Fruit fly (Drosophila melanogaster) whole organism, embryonic: ENCODE results near the gene Eig71Ej.

Experiments
- Adf1 ChIP-seq: fragments of 200-800 bp; sonication (Bioruptor generic); IDR thresholded peaks from 2 replicates; pipeline ENCODE4 v1.3.6; 2022; ENCODE audit warnings: missing biosample characterization, missing genetic modification characterization
- B-H2 ChIP-seq: fragments of 200-800 bp; sonication (Bioruptor generic); optimal IDR thresholded peaks from 2 replicates; lab custom pipeline; 2018; ENCODE audit warnings: missing biosample characterization, mild to moderate bottlenecking, missing genetic modification characterization
- CG10321 ChIP-seq: fragments of 200-800 bp; sonication (Bioruptor generic); IDR thresholded peaks from 2 replicates; pipeline ENCODE4 v1.3.6; 2022; ENCODE audit warnings: missing biosample characterization, missing genetic modification characterization
- CG11085 ChIP-seq: fragments of 200-800 bp; sonication (Bioruptor generic); IDR thresholded peaks from 2 replicates; pipeline ENCODE4 v1.3.6; 2022; ENCODE audit warnings: missing biosample characterization, missing genetic modification characterization
- CG11504 ChIP-seq: fragments of 200-800 bp; sonication (Bioruptor generic); optimal IDR thresholded peaks from 3 replicates; lab custom pipeline; 2019; ENCODE audit warnings: missing biosample characterization, mild to moderate bottlenecking, missing genetic modification characterization, moderate library complexity
- CG13424 ChIP-seq: fragments of 200-800 bp; sonication (Bioruptor generic); optimal IDR thresholded peaks from 2 replicates; lab custom pipeline; 2019; ENCODE audit warnings: missing biosample characterization, mild to moderate bottlenecking, missing genetic modification characterization, moderate library complexity
- CG13894 ChIP-seq: fragments of 200-800 bp; sonication (Bioruptor generic); optimal IDR thresholded peaks from 3 replicates; lab custom pipeline; 2018; ENCODE audit warnings: missing biosample characterization, mild to moderate bottlenecking, missing genetic modification characterization, moderate library complexity
- CG15269 ChIP-seq: fragments of 200-800 bp; sonication (Bioruptor generic); optimal IDR thresholded peaks from 2 replicates; lab custom pipeline; 2018; ENCODE audit warnings: missing biosample characterization, mild to moderate bottlenecking, missing genetic modification characterization, moderate library complexity
- CG15514 ChIP-seq: fragments of 200-800 bp; sonication (Bioruptor generic); optimal IDR thresholded peaks from 3 replicates; lab custom pipeline; 2017; ENCODE audit warnings: missing biosample characterization, missing genetic modification characterization, mild to moderate bottlenecking, moderate library complexity, missing genetic modification reagents
- CG1647 ChIP-seq: fragments of 200-800 bp; sonication (Bioruptor generic); optimal IDR thresholded peaks from 3 replicates; lab custom pipeline; 2016; ENCODE audit warnings: missing biosample characterization, missing genetic modification characterization
- CG17361 ChIP-seq: fragments of 200-800 bp; sonication (Bioruptor generic); IDR thresholded peaks from 3 replicates; pipeline ENCODE4 v1.3.6; 2022; ENCODE audit warnings: missing biosample characterization, missing genetic modification characterization
- CG18011 ChIP-seq: fragments of 200-800 bp; sonication (Bioruptor generic); optimal IDR thresholded peaks from 2 replicates; lab custom pipeline; 2017; ENCODE audit warnings: missing biosample characterization, missing genetic modification characterization, mild to moderate bottlenecking, moderate library complexity, missing genotype
- CG18599 ChIP-seq: fragments of 200-800 bp; sonication (Bioruptor generic); optimal IDR thresholded peaks from 3 replicates; lab custom pipeline; 2017; ENCODE audit warnings: missing biosample characterization, missing genetic modification characterization, mild to moderate bottlenecking, moderate library complexity, missing genetic modification reagents
- CG2678 ChIP-seq: fragments of 200-800 bp; sonication (Bioruptor generic); optimal IDR thresholded peaks from 3 replicates; lab custom pipeline; 2019; ENCODE audit warnings: missing biosample characterization, mild to moderate bottlenecking, missing genetic modification characterization, moderate library complexity
- CG2875 ChIP-seq: fragments of 200-800 bp; sonication (Bioruptor generic); optimal IDR thresholded peaks from 2 replicates; lab custom pipeline; 2017; ENCODE audit warnings: missing biosample characterization, mild to moderate bottlenecking, missing genetic modification characterization, missing genetic modification reagents
- CG34376 ChIP-seq: fragments of 200-800 bp; sonication (Bioruptor generic); optimal IDR thresholded peaks from 2 replicates; lab custom pipeline; 2018; ENCODE audit warnings: missing biosample characterization, mild to moderate bottlenecking, missing genetic modification characterization
- CG5180 ChIP-seq: fragments of 200-800 bp; sonication (Bioruptor generic); optimal IDR thresholded peaks from 3 replicates; lab custom pipeline; 2017; ENCODE audit warnings: missing biosample characterization, missing genetic modification characterization, mild to moderate bottlenecking, moderate library complexity, missing genetic modification reagents
- CG6683 ChIP-seq: fragments of 200-800 bp; sonication (Bioruptor generic); optimal IDR thresholded peaks from 2 replicates; lab custom pipeline; 2017; ENCODE audit warnings: missing biosample characterization, mild to moderate bottlenecking, missing genetic modification characterization, missing genetic modification reagents
- CG6854 ChIP-seq: fragments of 200-800 bp; sonication (Bioruptor generic); optimal IDR thresholded peaks from 3 replicates; lab custom pipeline; 2017; ENCODE audit warnings: missing biosample characterization, mild to moderate bottlenecking, missing genetic modification characterization
- CG7556 ChIP-seq: fragments of 200-800 bp; sonication (Bioruptor generic); optimal IDR thresholded peaks from 2 replicates; lab custom pipeline; 2017; ENCODE audit warnings: missing biosample characterization, mild to moderate bottlenecking, missing genetic modification characterization
- CG7839 ChIP-seq: fragments of 200-800 bp; sonication (Bioruptor generic); optimal IDR thresholded peaks from 3 replicates; lab custom pipeline; 2018; ENCODE audit warnings: missing biosample characterization, mild to moderate bottlenecking, missing genetic modification characterization, moderate library complexity
- CG8281 ChIP-seq: fragments of 200-800 bp; sonication (Bioruptor generic); optimal IDR thresholded peaks from 2 replicates; lab custom pipeline; 2018; ENCODE audit warnings: missing biosample characterization, mild to moderate bottlenecking, missing genetic modification characterization, moderate library complexity
- CG8924 ChIP-seq: fragments of 200-800 bp; optimal IDR thresholded peaks from 3 replicates; lab custom pipeline; 2019; ENCODE audit warnings: missing biosample characterization, mild to moderate bottlenecking, missing genetic modification characterization, moderate library complexity
- CoRest ChIP-seq: fragments of 200-800 bp; sonication (Bioruptor generic); optimal IDR thresholded peaks from 3 replicates; lab custom pipeline; 2018; ENCODE audit warnings: missing biosample characterization, mild to moderate bottlenecking, missing genetic modification characterization, moderate library complexity
- CrebB ChIP-seq: fragments of 200-800 bp; sonication (Bioruptor generic); optimal IDR thresholded peaks from 3 replicates; lab custom pipeline; 2018; ENCODE audit warnings: missing biosample characterization, mild to moderate bottlenecking, missing genetic modification characterization
- Doc3 ChIP-seq: fragments of 200-800 bp; sonication (Bioruptor generic); IDR thresholded peaks from 3 replicates; pipeline ENCODE4 v1.3.6; 2022; ENCODE audit warnings: missing biosample characterization, missing genetic modification characterization; ENCODE audit not compliant: partially characterized antibody
- Fer3 ChIP-seq: fragments of 200-800 bp; sonication (Bioruptor generic); optimal IDR thresholded peaks from 2 replicates; lab custom pipeline; 2018; ENCODE audit warnings: missing biosample characterization, mild to moderate bottlenecking, missing genetic modification characterization, moderate library complexity
- Hmr ChIP-seq: fragments of 200-800 bp; sonication (Bioruptor generic); optimal IDR thresholded peaks from 3 replicates; lab custom pipeline; 2017; ENCODE audit warnings: mild to moderate bottlenecking, missing biosample characterization, missing genetic modification reagents, missing genetic modification characterization
- Hr51 ChIP-seq, 2 experiments: fragments of 200-800 bp; sonication (Bioruptor generic); optimal IDR thresholded peaks; 2 replicates in 1 of 2; 3 replicates in 1 of 2; lab custom pipeline; 2016 to 2018; ENCODE audit warnings: missing biosample characterization in 2 of 2, missing genetic modification characterization in 2 of 2, mild to moderate bottlenecking in 1 of 2, moderate library complexity in 1 of 2
- Med ChIP-seq: fragments of 200-800 bp; sonication (Bioruptor generic); peaks from one replicate; lab custom pipeline; 2016; ENCODE audit warnings: missing biosample characterization, missing genetic modification characterization, mild to moderate bottlenecking, inconsistent platforms, moderate library complexity
- NFAT ChIP-seq: fragments of 200-800 bp; sonication (Bioruptor generic); IDR thresholded peaks from 2 replicates; pipeline ENCODE4 v1.3.6; 2022; ENCODE audit warnings: missing biosample characterization, missing genetic modification characterization
- Nf-YC ChIP-seq: fragments of 200-800 bp; optimal IDR thresholded peaks from 3 replicates; lab custom pipeline; 2019; ENCODE audit warnings: missing biosample characterization, mild to moderate bottlenecking, missing genetic modification characterization, moderate library complexity
- cad ChIP-seq: fragments of >200 bp; optimal IDR thresholded peaks from 2 replicates; lab custom pipeline; 2017; ENCODE audit warnings: missing biosample characterization, missing genetic modification characterization
- caup ChIP-seq: fragments of 200-800 bp; sonication (Bioruptor generic); optimal IDR thresholded peaks from 3 replicates; lab custom pipeline; 2017; ENCODE audit warnings: missing biosample characterization, mild to moderate bottlenecking, missing genetic modification characterization, moderate library complexity; ENCODE audit not compliant: severe bottlenecking
- chinmo ChIP-seq: fragments of 200-800 bp; sonication (Bioruptor generic); IDR thresholded peaks from 4 replicates; pipeline ENCODE4 v1.3.6; 2022; ENCODE audit warnings: missing biosample characterization, missing genetic modification characterization; ENCODE audit not compliant: partially characterized antibody
- corto ChIP-seq: fragments of 200-800 bp; sonication (Bioruptor generic); optimal IDR thresholded peaks from 2 replicates; lab custom pipeline; 2016; ENCODE audit warnings: missing biosample characterization, mild to moderate bottlenecking, missing genetic modification characterization, moderate library complexity
- cwo ChIP-seq: fragments of 200-800 bp; sonication (Bioruptor generic); optimal IDR thresholded peaks from 3 replicates; lab custom pipeline; 2017; ENCODE audit warnings: missing biosample characterization, missing genetic modification characterization, mild to moderate bottlenecking, moderate library complexity, missing genetic modification reagents
- da ChIP-seq: fragments of 200-800 bp; sonication (Bioruptor generic); optimal IDR thresholded peaks from 2 replicates; lab custom pipeline; 2016; ENCODE audit warnings: missing biosample characterization, missing genetic modification characterization
- eve ChIP-seq, 2 experiments: fragments of >200 bp; optimal IDR thresholded peaks; 2 replicates each; lab custom pipeline; 2017; ENCODE audit warnings: missing biosample characterization in 2 of 2, missing genetic modification characterization in 2 of 2
- gem ChIP-seq: fragments of 200-800 bp; sonication (Bioruptor generic); optimal IDR thresholded peaks from 2 replicates; lab custom pipeline; 2019; ENCODE audit warnings: missing biosample characterization, mild to moderate bottlenecking, missing genetic modification characterization, moderate library complexity
- grau ChIP-seq: fragments of 200-800 bp; optimal IDR thresholded peaks from 3 replicates; lab custom pipeline; 2019; ENCODE audit warnings: missing biosample characterization, mild to moderate bottlenecking, missing genetic modification characterization, moderate library complexity
- inv ChIP-seq: fragments of 200-800 bp; sonication (Bioruptor generic); IDR thresholded peaks from 2 replicates; pipeline ENCODE4 v1.3.6; 2022; ENCODE audit warnings: missing biosample characterization, missing genetic modification characterization; ENCODE audit not compliant: partially characterized antibody
- lab ChIP-seq: fragments of 200-800 bp; sonication (Bioruptor generic); optimal IDR thresholded peaks from 3 replicates; lab custom pipeline; 2017; ENCODE audit warnings: missing biosample characterization, missing genetic modification characterization, mild to moderate bottlenecking, moderate library complexity, missing genetic modification reagents
- otp ChIP-seq: fragments of 200-800 bp; sonication (Bioruptor generic); IDR thresholded peaks from 3 replicates; pipeline ENCODE4, ENCODE4 v1.3.6; 2022; ENCODE audit warnings: missing biosample characterization, missing genetic modification characterization
- ro ChIP-seq: fragments of 200-800 bp; sonication (Bioruptor generic); IDR thresholded peaks from 2 replicates; pipeline ENCODE4 v1.3.6; 2022; ENCODE audit warnings: missing biosample characterization, missing genetic modification characterization
- sens-2 ChIP-seq: fragments of 200-800 bp; sonication (Bioruptor generic); IDR thresholded peaks from 2 replicates; pipeline ENCODE4 v1.3.6; 2022; ENCODE audit warnings: missing biosample characterization, missing genetic modification characterization
- sqz ChIP-seq: fragments of 200-800 bp; sonication (Bioruptor generic); optimal IDR thresholded peaks from 3 replicates; lab custom pipeline; 2018; ENCODE audit warnings: missing biosample characterization, mild to moderate bottlenecking, missing genetic modification characterization
- sug ChIP-seq: fragments of 200-800 bp; optimal IDR thresholded peaks from 2 replicates; lab custom pipeline; 2019; ENCODE audit warnings: missing biosample characterization, mild to moderate bottlenecking, missing genetic modification characterization, moderate library complexity

Eig71Ej gene

DNA sequence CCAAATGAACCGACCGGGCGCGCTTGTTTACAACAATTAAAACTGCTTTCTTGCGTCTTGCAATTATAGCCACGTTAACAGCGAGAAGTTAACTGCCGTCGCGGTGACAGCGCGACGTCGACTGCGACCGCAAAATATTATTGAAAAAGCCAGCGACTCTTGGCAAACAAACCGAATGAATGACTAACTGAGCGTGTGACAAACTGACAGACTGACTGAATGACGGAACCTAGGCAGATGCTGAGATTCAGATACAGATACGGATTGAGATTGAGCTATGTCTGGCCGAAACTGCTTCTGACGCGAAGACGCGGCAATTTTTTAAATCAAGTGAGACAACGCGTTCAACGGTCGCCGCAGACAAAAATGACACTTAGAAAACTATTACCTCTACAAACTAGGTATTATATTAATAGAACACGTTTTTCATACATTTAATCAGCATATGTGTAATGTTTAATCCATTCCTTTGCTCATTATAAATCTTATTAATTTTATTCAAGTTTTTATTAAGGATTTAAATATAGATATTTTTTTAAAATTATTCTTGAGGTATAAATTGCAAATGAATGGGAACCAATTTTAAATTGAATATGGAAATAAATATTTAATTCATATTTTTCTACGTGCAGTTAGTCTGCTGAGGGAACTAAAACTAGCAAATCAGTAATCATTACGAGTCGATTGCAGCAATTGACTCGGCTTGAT, 26.3 kb downstream of the Eig71Ej start:
- TF ChIP-seq CG34376, result peak; percentile 31
- TF ChIP-seq CG15269 (tag; lab: Kevin White, UChicago), result peak; percentile 13
- TF ChIP-seq Med (GFP tag; lab: Kevin White, UChicago), result peak; percentile 17
- TF ChIP-seq CoRest (tag; lab: Kevin White, UChicago), result peak; percentile 2
- 0 out of 3 replicates have a peak, but pooled peaks have one; percentile 40 for TF ChIP-seq CG17361 (GFP tag; lab: Robert Waterston, UW)
- no peak for TF ChIP-seq CG10321 (GFP tag; lab: Robert Waterston, UW)
- TF ChIP-seq CG2875, result no peak
- TF ChIP-seq sens-2, result 0 out of 2 replicates have a peak, but pooled peaks have one; percentile 21
- no peak for TF ChIP-seq CG11085
- peak; percentile 17 for TF ChIP-seq Nf-YC (tag; lab: Kevin White, UChicago)
- peak; percentile 50 for TF ChIP-seq gem
- peak; percentile 11 for TF ChIP-seq CG8924 (tag; lab: Kevin White, UChicago)
- peak; percentile 4 for TF ChIP-seq CG18599 (GFP tag; lab: Kevin White, UChicago)
- peak; percentile 31 for TF ChIP-seq cwo
- TF ChIP-seq sqz (GFP tag; lab: Kevin White, UChicago), result no peak
- TF ChIP-seq CG11504 (tag; lab: Kevin White, UChicago), result peak; percentile 46
- TF ChIP-seq CG13894, result peak; percentile 32
- TF ChIP-seq CG2678 (tag; lab: Kevin White, UChicago), result peak; percentile 57
- TF ChIP-seq Adf1, result peak; percentile 21; the same call in 1 of the 2 replicates
- TF ChIP-seq CG7839, result peak; percentile 15
- TF ChIP-seq CG7556 (GFP tag; lab: Kevin White, UChicago), result peak; percentile 21
- peak; percentile 34 for TF ChIP-seq grau (tag; lab: Kevin White, UChicago)
- 0 out of 4 replicates have a peak, but pooled peaks have one; percentile 26 for TF ChIP-seq chinmo (GFP tag; lab: Robert Waterston, UW)
- TF ChIP-seq corto, result no peak
- no peak for TF ChIP-seq CG6683 (GFP tag; lab: Kevin White, UChicago)
- peak; percentile 1 for TF ChIP-seq CG13424 (tag; lab: Kevin White, UChicago)
- TF ChIP-seq CG1647, result no peak
- peak; percentile 10 for TF ChIP-seq sug
- TF ChIP-seq CG8281, result peak; percentile 99
- TF ChIP-seq Hr51 (GFP tag; optimal IDR thresholded peaks at IDR 0.05; lab: Kevin White, UChicago), result peak in 1 of 2 experiments; percentile 29

DNA sequence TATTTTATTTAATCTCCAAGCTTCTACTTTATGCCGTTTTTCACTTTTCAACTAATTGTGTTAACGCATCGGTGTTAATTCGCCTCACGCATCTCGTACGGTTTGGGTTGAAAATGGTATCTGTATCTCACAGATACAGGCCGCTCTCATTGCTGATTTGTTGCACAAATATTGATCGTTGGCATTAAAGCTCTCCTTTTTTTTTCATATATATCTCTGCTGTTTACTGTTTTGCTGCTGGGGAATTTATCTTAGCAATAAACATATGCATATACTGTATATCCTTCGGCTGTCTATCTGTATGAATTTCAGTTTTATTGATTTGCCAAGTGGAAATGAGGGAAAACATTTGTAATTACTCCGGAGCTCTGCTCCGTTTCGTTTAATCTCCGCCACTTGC, 28.2 kb downstream of the Eig71Ej start:
- TF ChIP-seq cad (GFP tag; lab: Kevin White, UChicago) (no peak), CG18011 (GFP tag; lab: Kevin White, UChicago) (no peak), CG2678 (tag; lab: Kevin White, UChicago) (peak; percentile 52), ro (GFP tag; lab: Robert Waterston, UW) (no peak), Fer3 (tag; lab: Kevin White, UChicago) (no peak), B-H2 (GFP tag; lab: Kevin White, UChicago) (peak; percentile 8), Doc3 (GFP tag; lab: Robert Waterston, UW) (no peak), lab (peak; percentile 30), CG6854 (GFP tag; lab: Kevin White, UChicago) (peak; percentile 2), Med (GFP tag; lab: Kevin White, UChicago) (peak; percentile 71), inv (GFP tag; lab: Robert Waterston, UW) (no peak), eve (GFP tag; optimal IDR thresholded peaks at IDR 0.05; lab: Kevin White, UChicago) (no peak), Hmr (GFP tag; lab: Kevin White, UChicago) (peak; percentile 20), CrebB (tag; lab: Kevin White, UChicago) (peak; percentile 18), caup (GFP tag; lab: Kevin White, UChicago) (peak; percentile 48), NFAT (GFP tag; lab: Robert Waterston, UW) (no peak), otp (0 out of 3 replicates have a peak, but pooled peaks have one; percentile 13), da (GFP tag; lab: Kevin White, UChicago) (no peak), CG15514 (GFP tag; lab: Kevin White, UChicago) (peak; percentile 4), CG5180 (GFP tag; lab: Kevin White, UChicago) (peak; percentile 10)
